Worm (Caenorhabditis elegans) whole organism, mixed stage, embryonic: ENCODE data around the gene F56D6.19.

Source experiments
- elt-3 ChIP-seq: fragments of 150-350 bp; optimal IDR thresholded peaks from 2 replicates; lab custom pipeline; 2014; ENCODE audit warnings: missing biosample characterization, missing genetic modification characterization
- lsy-2 ChIP-seq: fragments of 150-350 bp; optimal IDR thresholded peaks from 2 replicates; lab custom pipeline; 2014; ENCODE audit warnings: missing biosample characterization, missing genetic modification characterization
- mab-5 ChIP-seq: fragments of 150-350 bp; optimal IDR thresholded peaks from 2 replicates; lab custom pipeline; 2014; ENCODE audit warnings: missing biosample characterization, missing genetic modification characterization
- nhr-2 ChIP-seq: fragments of 150-350 bp; optimal IDR thresholded peaks from 2 replicates; lab custom pipeline; 2014; ENCODE audit warnings: missing biosample characterization, missing genetic modification characterization
- pha-4 ChIP-seq: fragments of 150-350 bp; optimal IDR thresholded peaks from 2 replicates; lab custom pipeline; 2018; ENCODE audit warnings: missing biosample characterization, missing genetic modification reagents, missing genetic modification characterization
- ztf-11 ChIP-seq: fragments of 150-350 bp; optimal IDR thresholded peaks from 2 replicates; lab custom pipeline; 2014; ENCODE audit warnings: missing biosample characterization, missing genetic modification characterization

DNA sequence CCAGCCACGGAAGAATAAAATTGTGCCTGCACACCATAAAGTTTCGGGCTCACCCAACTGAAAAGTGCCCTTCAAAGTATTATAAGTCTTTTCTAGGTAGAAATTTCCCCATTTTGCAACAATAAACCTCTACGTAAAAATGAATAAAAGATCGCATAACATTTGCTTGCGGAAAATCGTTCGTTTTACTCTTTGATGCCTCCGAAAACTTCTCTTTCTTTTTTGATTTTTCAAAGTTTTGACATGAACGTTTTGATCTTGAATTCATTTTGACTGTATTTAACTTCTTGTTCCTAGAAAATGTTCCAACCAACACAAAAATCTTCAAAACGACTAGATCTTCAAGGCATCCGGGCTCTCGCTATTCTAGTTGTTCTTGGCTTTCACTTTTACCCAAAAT lies 25.6 kb upstream of the F56D6.19 start, which contains the start of gene oac-21:
- no peak for TF ChIP-seq ztf-11 (tag; lab: Kevin White, UChicago)
- TF ChIP-seq elt-3 (tag; lab: Kevin White, UChicago): no peak
- no peak for TF ChIP-seq pha-4 (tag; lab: Kevin White, UChicago)
- TF ChIP-seq mab-5: no peak
- TF ChIP-seq lsy-2 (tag; lab: Kevin White, UChicago): no peak
- TF ChIP-seq nhr-2 (tag; lab: Kevin White, UChicago): no peak
